Worm (Caenorhabditis elegans): ENCODE data around the gene F18A1.7.

Gene F18A1.7

ce11 chrII:7662008-7662686 lies 1.4 kb downstream of the F18A1.7 start, which contains the start of gene alfa-1 (continued):
- TF ChIP-seq hlh-4 (tag; optimal IDR thresholded peaks at IDR 0.05), result no peak
- TF ChIP-seq ztf-11 (tag; optimal IDR thresholded peaks at IDR 0.05), result no peak
- TF ChIP-seq elt-2 (tag; optimal IDR thresholded peaks at IDR 0.05), result peak; percentile 46
- TF ChIP-seq nhr-11 (tag; optimal IDR thresholded peaks at IDR 0.05), result no peak
- no peak for TF ChIP-seq sox-4 (tag; optimal IDR thresholded peaks at IDR 0.05)
- TF ChIP-seq pqm-1 (tag; optimal IDR thresholded peaks at IDR 0.05), result no peak
- TF ChIP-seq nhr-19 (GFP tag; conservative IDR thresholded peaks at IDR 0.05), result no peak
- no peak for TF ChIP-seq ces-1 (GFP tag; optimal IDR thresholded peaks at IDR 0.05)
- no peak for TF ChIP-seq Y116A8C.19 (tag; optimal IDR thresholded peaks at IDR 0.05; ENCODE audit: borderline replicate concordance)
- no peak for TF ChIP-seq lin-13 (GFP tag; optimal IDR thresholded peaks at IDR 0.05)
- TF ChIP-seq mef-2 (tag; optimal IDR thresholded peaks at IDR 0.05), result no peak
- peak; percentile 25 for TF ChIP-seq nhr-71 (tag; optimal IDR thresholded peaks at IDR 0.05)
- no peak for TF ChIP-seq sup-37 (GFP tag; optimal IDR thresholded peaks at IDR 0.05)
- peak; percentile 8 for TF ChIP-seq lir-3 (tag; optimal IDR thresholded peaks at IDR 0.05; ENCODE audit: poor library complexity)
- no peak for TF ChIP-seq egl-27 (tag; optimal IDR thresholded peaks at IDR 0.05)
- TF ChIP-seq unc-130 (tag; optimal IDR thresholded peaks at IDR 0.05), result no peak
- no peak for TF ChIP-seq ets-5 (GFP tag; IDR thresholded peaks at IDR 0.05)
- no peak for TF ChIP-seq unc-30 (tag; optimal IDR thresholded peaks at IDR 0.05)
- no peak for TF ChIP-seq unc-86 (tag; optimal IDR thresholded peaks at IDR 0.05)
- TF ChIP-seq ceh-88 (GFP tag; IDR thresholded peaks at IDR 0.05), result no peak
- no peak for TF ChIP-seq hpl-2 (GFP tag; optimal IDR thresholded peaks at IDR 0.05)
- no peak for TF ChIP-seq alr-1 (tag; optimal IDR thresholded peaks at IDR 0.05; ENCODE audit: borderline replicate concordance)
- no peak for TF ChIP-seq ceh-63 (GFP tag; optimal IDR thresholded peaks at IDR 0.05)
- peak in 1 of 2 experiments; percentile 36 for TF ChIP-seq lsy-2 (tag; optimal IDR thresholded peaks at IDR 0.05)
- no peak for TF ChIP-seq C34B4.2 (tag; optimal IDR thresholded peaks at IDR 0.05)
- TF ChIP-seq nhr-84 (tag; optimal IDR thresholded peaks at IDR 0.05), result no peak
- TF ChIP-seq mdl-1 (tag; optimal IDR thresholded peaks at IDR 0.05), result peak in 1 of 2 experiments; percentile 16
- no peak for TF ChIP-seq unc-98 (GFP tag; IDR thresholded peaks at IDR 0.05)
- peak; percentile 0 for TF ChIP-seq jun-1 (tag; optimal IDR thresholded peaks at IDR 0.05)
- TF ChIP-seq tlp-1 (tag; optimal IDR thresholded peaks at IDR 0.05), result no peak
- no peak for TF ChIP-seq nhr-28 (tag; optimal IDR thresholded peaks at IDR 0.05)
- TF ChIP-seq lin-15B (tag; optimal IDR thresholded peaks at IDR 0.05), result no peak
- no peak for TF ChIP-seq mab-9 (GFP tag; IDR thresholded peaks at IDR 0.05)
- TF ChIP-seq fos-1 (tag; optimal IDR thresholded peaks at IDR 0.05), result peak; percentile 25
- TF ChIP-seq mep-1 (tag; optimal IDR thresholded peaks at IDR 0.05), result peak; percentile 54
- TF ChIP-seq ceh-90 (tag; optimal IDR thresholded peaks at IDR 0.05), result no peak
- TF ChIP-seq vab-15 (tag; optimal IDR thresholded peaks at IDR 0.05), result no peak
- TF ChIP-seq efl-3 (GFP tag; optimal IDR thresholded peaks at IDR 0.05), result no peak
- peak; percentile 41 for TF ChIP-seq snu-23 (GFP tag; optimal IDR thresholded peaks at IDR 0.05)
- TF ChIP-seq grh-1 (GFP tag; IDR thresholded peaks at IDR 0.05), result no peak
- TF ChIP-seq zag-1 (tag; optimal IDR thresholded peaks at IDR 0.05), result no peak
- peak; percentile 53 for TF ChIP-seq nhr-85 (tag)
- TF ChIP-seq blmp-1 (tag; optimal IDR thresholded peaks at IDR 0.05), result peak; percentile 55
- TF ChIP-seq hlh-17 (GFP tag; optimal IDR thresholded peaks at IDR 0.05; ENCODE audit: borderline replicate concordance), result no peak
- TF ChIP-seq elt-3 (tag; optimal IDR thresholded peaks at IDR 0.05), result no peak
- TF ChIP-seq fkh-10 (GFP tag; optimal IDR thresholded peaks at IDR 0.05), result no peak
- TF ChIP-seq snpc-4 (tag; optimal IDR thresholded peaks at IDR 0.05), result no peak
- no peak for TF ChIP-seq swsn-7 (tag; optimal IDR thresholded peaks at IDR 0.05)
- no peak for TF ChIP-seq egl-13 (tag; optimal IDR thresholded peaks at IDR 0.05)
- no peak for TF ChIP-seq fkh-4 (tag; optimal IDR thresholded peaks at IDR 0.05; ENCODE audit: borderline replicate concordance)
- no peak for TF ChIP-seq lin-39 (tag; optimal IDR thresholded peaks at IDR 0.05)
- no peak for TF ChIP-seq isw-1 (GFP tag; IDR thresholded peaks at IDR 0.05)
- no peak for TF ChIP-seq aly-2 (tag; optimal IDR thresholded peaks at IDR 0.05)

All from whole organism, L1 larva.